Worm (Caenorhabditis elegans) whole organism, midembryonic: ENCODE results near the gene cct-1.
A peak's percentile ranks its signal among the peaks of the same experiment; 100 is the strongest.

ENCODE experiments used
- T22C8.4 ChIP-seq: fragments of 200-800 bp; sonication (Bioruptor generic); IDR thresholded peaks from 2 replicates; pipeline ENCODE4 v1.3.6; 2022; ENCODE audit warnings: missing genetic modification characterization, missing compliant biosample characterization
- cog-1 ChIP-seq: sonication (generic microtip); optimal IDR thresholded peaks from 2 replicates; lab custom pipeline; 2016; ENCODE audit warnings: missing genetic modification characterization, missing compliant biosample characterization
- flt-1 ChIP-seq: fragments of 200-800 bp; sonication (Bioruptor generic); IDR thresholded peaks from 2 replicates; pipeline ENCODE4 v1.3.6; 2022; ENCODE audit warnings: missing genetic modification characterization, missing compliant biosample characterization
- klf-2 ChIP-seq: fragments of 200-800 bp; sonication (Bioruptor generic); conservative IDR thresholded peaks from 2 replicates; pipeline ENCODE4 v1.3.6; 2022; ENCODE audit warnings: missing genetic modification reagents, missing genetic modification characterization, missing compliant biosample characterization
- med-1 ChIP-seq: sonication (generic microtip); optimal IDR thresholded peaks from 2 replicates; lab custom pipeline; 2017; ENCODE audit warnings: missing genetic modification characterization, mild to moderate bottlenecking, missing compliant biosample characterization, antibody characterized with exemption, missing genetic modification reagents; ENCODE audit not compliant: insufficient read depth
- ref-1 ChIP-seq: fragments of 200-800 bp; sonication (Bioruptor generic); conservative IDR thresholded peaks from 2 replicates; pipeline ENCODE4 v1.3.6; 2022; ENCODE audit warnings: missing genetic modification reagents, missing genetic modification characterization, missing compliant biosample characterization
- tab-1 ChIP-seq: fragments of 200-800 bp; sonication (Bioruptor generic); IDR thresholded peaks from 2 replicates; pipeline ENCODE4 v1.3.6; 2022; ENCODE audit warnings: missing genetic modification characterization, missing compliant biosample characterization
- ztf-23 ChIP-seq: fragments of 200-800 bp; sonication (Bioruptor generic); IDR thresholded peaks from 2 replicates; pipeline ENCODE4 v1.3.6; 2022; ENCODE audit warnings: missing genetic modification reagents, missing genetic modification characterization, missing compliant biosample characterization
- ztf-29 ChIP-seq: fragments of 200-800 bp; sonication (Bioruptor generic); IDR thresholded peaks from 2 replicates; pipeline ENCODE4 v1.3.6; 2022; ENCODE audit warnings: missing genetic modification reagents, missing genetic modification characterization, missing compliant biosample characterization

cct-1 gene

DNA sequence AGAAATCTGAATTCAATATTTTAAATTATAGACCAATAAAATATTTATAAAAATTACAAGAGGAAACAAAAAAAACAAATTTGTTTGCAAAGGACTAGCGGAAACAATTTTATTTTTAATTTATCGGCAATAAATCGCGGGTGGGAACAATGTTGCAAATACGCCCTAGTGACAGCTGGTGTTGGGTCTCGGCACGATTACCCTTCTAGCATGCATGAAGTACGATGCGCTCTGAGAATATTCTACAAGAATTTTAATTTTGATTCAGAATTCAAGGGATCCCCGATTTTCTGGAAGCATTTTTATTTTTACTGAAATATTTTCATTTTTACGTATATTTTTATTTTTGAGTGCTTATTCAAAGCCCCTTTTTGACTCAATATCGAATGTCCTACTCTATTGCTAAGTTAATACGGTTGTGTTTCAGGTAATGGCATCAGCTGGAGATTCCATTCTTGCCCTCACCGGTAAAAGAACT lies at the start of gene cct-1, which contains the start of gene mig-5:
cct-1 (plus strand) TSS at position 428 of the 478 bp plus-strand sequence.
mig-5 (minus strand) TSS at position 8 of the 478 bp plus-strand sequence.
- TF ChIP-seq ztf-23 (GFP tag; lab: Robert Waterston, UW) (no peak; the same call in 1 of the 2 replicates), ref-1 (GFP tag; lab: Robert Waterston, UW) (no peak), flt-1 (GFP tag; lab: Robert Waterston, UW) (peak; percentile 71), cog-1 (peak; percentile 84), med-1 (GFP tag; lab: Kevin White, UChicago) (no peak)

DNA sequence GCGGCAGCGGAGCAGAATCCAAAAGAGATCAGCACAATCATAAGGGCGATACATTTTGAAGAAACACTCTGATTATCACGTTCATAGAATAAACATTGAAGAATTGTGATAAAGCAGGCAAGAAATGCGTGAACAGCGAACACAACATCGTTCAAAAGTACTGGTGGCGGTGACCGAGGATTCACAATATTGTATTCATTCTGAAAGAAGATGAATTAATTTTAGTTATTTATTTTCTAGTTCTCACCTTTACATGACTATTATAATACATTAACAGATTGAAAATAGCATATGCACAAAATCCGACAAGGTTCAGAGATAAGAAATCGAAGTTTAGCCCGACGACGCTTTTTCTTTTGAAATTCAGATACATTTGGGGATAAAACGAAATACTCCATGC lies 49.3 kb upstream of the cct-1 start:
- TF ChIP-seq med-1 (GFP tag; lab: Kevin White, UChicago) = no peak
- TF ChIP-seq flt-1 (GFP tag; lab: Robert Waterston, UW) = no peak
- no peak for TF ChIP-seq ztf-29
- TF ChIP-seq ref-1 (GFP tag; lab: Robert Waterston, UW) = no peak
- TF ChIP-seq ztf-23 (GFP tag; lab: Robert Waterston, UW) = no peak
- TF ChIP-seq tab-1 = no peak
- no peak for TF ChIP-seq klf-2 (GFP tag; lab: Robert Waterston, UW)
- TF ChIP-seq cog-1 = no peak
- no peak for TF ChIP-seq T22C8.4 (GFP tag; lab: Robert Waterston, UW)

DNA sequence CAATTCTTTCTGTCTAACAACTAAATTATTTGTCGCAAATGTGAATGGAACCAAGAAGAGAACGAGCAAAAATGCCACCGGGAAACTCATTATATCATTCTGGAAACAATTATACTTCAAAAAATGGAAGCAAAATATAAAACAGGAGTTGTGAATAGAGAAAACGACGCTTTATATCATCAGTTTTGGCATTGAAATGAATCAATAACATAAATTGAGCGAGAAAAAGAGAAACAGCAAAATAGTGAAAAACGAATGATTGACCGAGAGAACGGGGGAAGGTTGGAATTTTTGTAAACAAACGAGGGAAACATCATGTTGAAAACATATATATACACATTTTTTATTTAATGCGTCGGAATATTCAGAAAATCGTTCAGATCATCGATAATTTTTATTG lies 48.4 kb upstream of the cct-1 start, which contains the start of gene ctns-1:
ctns-1 (minus strand) TSS at position 101 of the 400 bp plus-strand sequence.
- TF ChIP-seq cog-1 (no peak), T22C8.4 (GFP tag; lab: Robert Waterston, UW) (no peak), ref-1 (GFP tag; lab: Robert Waterston, UW) (no peak), klf-2 (GFP tag; lab: Robert Waterston, UW) (no peak), flt-1 (GFP tag; lab: Robert Waterston, UW) (no peak), tab-1 (no peak), ztf-23 (GFP tag; lab: Robert Waterston, UW) (no peak), ztf-29 (no peak), med-1 (GFP tag; lab: Kevin White, UChicago) (no peak)

DNA sequence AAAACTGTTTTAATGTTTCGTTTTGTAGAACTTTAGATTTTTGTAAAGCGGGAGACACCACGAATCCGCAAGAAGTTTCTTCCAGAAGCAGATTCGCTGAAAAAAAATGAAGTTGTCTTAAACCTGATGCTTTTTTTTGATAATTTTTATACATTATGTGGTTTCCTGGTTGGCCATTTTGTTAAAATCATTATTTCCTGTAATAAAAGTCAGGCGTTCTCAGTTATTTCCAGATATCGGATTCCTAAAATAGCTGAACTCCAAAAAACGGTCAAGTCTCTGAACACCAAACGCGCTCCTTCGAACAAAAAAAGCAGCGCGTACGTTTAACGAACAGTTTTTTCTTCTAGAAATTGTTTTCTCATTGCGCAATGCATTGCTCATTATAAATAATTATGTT lies 47.9 kb upstream of the cct-1 start:
- TF ChIP-seq ztf-23 (GFP tag; lab: Robert Waterston, UW) = 0 out of 2 replicates have a peak, but pooled peaks have one; percentile 32
- TF ChIP-seq cog-1 = peak; percentile 32
- no peak for TF ChIP-seq med-1 (GFP tag; lab: Kevin White, UChicago)

DNA sequence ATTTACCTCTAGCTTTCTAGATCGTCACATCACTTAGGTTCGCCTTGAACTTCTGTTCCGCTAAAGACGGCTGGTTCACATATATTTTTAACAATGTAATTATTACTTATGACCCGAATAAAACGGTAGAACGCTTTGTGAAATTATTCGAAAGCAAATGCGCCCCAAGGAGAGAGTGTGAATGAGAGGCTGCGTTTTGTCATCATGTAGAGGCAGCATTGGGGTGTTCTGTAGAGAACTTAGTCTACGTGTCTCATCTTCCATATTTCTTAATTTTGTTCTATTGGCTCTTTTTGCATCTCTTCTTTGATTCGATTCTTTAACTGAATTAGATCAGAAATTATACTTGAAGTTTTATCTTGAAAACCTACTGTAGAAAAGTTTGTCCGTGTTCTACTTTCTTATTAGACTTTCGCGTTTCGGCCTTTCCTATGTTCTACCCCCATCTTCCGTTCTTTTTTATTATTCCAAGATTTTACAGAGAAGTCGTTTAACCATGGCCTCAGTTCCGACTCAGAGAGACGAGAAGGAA lies 47.2 kb upstream of the cct-1 start, which contains the start of gene cdc-48.2:
cdc-48.2 (plus strand) TSS at position 482 of the 532 bp plus-strand sequence.
- TF ChIP-seq ztf-29 (no peak), ztf-23 (GFP tag; lab: Robert Waterston, UW) (no peak), klf-2 (GFP tag; lab: Robert Waterston, UW) (no peak), tab-1 (no peak), T22C8.4 (GFP tag; lab: Robert Waterston, UW) (no peak), cog-1 (no peak), med-1 (GFP tag; lab: Kevin White, UChicago) (no peak), flt-1 (GFP tag; lab: Robert Waterston, UW) (no peak), ref-1 (GFP tag; lab: Robert Waterston, UW) (no peak)

DNA sequence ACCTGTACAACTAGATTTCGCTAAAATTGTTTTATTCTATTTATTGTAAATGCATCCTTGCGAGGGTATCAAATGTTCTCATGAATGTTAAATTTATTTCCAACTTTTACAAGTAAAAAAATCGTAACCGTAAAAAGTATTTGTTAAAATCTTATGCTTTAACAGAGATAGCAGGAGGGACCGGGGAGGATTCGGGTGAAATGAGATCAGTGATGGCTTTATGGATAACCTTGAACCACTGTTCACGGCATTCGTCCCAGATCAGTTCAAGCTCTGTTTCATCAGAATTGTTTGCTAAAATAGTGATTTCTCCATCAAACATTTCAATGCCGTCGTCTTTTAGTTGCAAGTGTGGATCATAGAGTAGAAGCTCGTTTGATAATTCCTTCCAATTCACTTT lies 44.1 kb upstream of the cct-1 start:
- no peak for TF ChIP-seq flt-1 (GFP tag; lab: Robert Waterston, UW)
- no peak for TF ChIP-seq ztf-29
- no peak for TF ChIP-seq T22C8.4 (GFP tag; lab: Robert Waterston, UW)
- no peak for TF ChIP-seq klf-2 (GFP tag; lab: Robert Waterston, UW)
- no peak for TF ChIP-seq ref-1 (GFP tag; lab: Robert Waterston, UW)
- TF ChIP-seq tab-1 = no peak
- no peak for TF ChIP-seq ztf-23 (GFP tag; lab: Robert Waterston, UW)
- TF ChIP-seq med-1 (GFP tag; lab: Kevin White, UChicago) = no peak
- no peak for TF ChIP-seq cog-1

DNA sequence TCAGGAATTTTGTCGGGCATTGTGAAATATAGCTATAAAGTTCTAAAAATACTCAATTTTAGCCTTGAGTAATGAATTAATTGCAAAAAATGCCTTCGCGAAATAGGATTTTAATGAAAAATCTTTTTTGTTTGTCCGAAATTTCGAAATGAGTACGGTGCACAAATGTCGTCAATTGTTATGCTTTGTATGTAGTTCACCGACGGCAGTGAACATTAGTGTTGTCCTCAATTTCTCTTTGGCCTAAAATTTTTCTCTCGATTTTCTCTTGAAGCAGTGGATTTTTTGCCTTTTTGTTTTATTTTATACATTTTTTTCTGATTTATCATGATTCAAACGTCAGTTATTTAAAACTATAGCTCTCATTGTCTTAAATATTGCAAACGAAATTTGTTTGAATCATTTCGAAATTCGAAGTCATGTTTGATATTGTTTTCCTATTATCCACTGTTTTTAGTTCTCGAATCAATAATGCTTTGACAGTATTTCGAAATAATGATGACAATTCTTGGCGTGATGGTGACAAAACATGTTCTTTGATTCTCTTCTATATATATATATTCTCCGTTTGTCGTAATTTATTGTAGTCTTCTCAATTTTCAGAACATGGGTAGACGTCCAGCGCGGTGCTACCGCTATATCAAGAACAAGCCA lies 41.8 kb upstream of the cct-1 start, which contains the start of the genes ints-11 and rpl-10:
ints-11 (minus strand) TSS at position 201 of the 654 bp plus-strand sequence.
rpl-10 (plus strand) TSS at position 604 of the 654 bp plus-strand sequence.
- TF ChIP-seq tab-1 (no peak), cog-1 (no peak), T22C8.4 (GFP tag; lab: Robert Waterston, UW) (no peak), flt-1 (GFP tag; lab: Robert Waterston, UW) (no peak), ztf-23 (GFP tag; lab: Robert Waterston, UW) (no peak), klf-2 (GFP tag; lab: Robert Waterston, UW) (no peak), ref-1 (GFP tag; lab: Robert Waterston, UW) (no peak), med-1 (GFP tag; lab: Kevin White, UChicago) (no peak), ztf-29 (no peak)

DNA sequence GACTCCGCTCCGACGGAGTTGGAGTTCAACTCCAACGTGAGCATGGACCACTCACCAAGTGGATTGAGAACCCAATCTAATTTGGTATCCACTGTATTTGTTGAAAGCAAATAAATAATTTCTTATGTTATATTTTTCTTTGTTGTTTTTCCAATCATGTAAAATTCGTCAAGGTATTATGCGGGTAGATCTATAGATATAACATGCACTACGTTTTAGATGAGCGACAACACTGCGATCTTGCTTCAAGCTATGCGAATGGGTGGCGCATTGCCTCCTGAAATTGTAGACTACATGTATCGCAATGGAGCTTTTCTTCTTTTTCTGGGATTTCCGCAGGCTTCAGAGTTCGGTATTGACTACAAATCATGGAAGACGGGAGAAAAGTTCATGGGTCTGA lies 40.7 kb upstream of the cct-1 start, which contains the start of gene F10B5.2:
F10B5.2 (plus strand) TSS at position 220 of the 400 bp plus-strand sequence.
- no peak for TF ChIP-seq ztf-29
- no peak for TF ChIP-seq flt-1 (GFP tag; lab: Robert Waterston, UW)
- no peak for TF ChIP-seq ztf-23 (GFP tag; lab: Robert Waterston, UW)
- no peak for TF ChIP-seq tab-1
- TF ChIP-seq med-1 (GFP tag; lab: Kevin White, UChicago) = no peak
- no peak for TF ChIP-seq ref-1 (GFP tag; lab: Robert Waterston, UW)
- no peak for TF ChIP-seq klf-2 (GFP tag; lab: Robert Waterston, UW)
- TF ChIP-seq T22C8.4 (GFP tag; lab: Robert Waterston, UW) = no peak
- TF ChIP-seq cog-1 = no peak

DNA sequence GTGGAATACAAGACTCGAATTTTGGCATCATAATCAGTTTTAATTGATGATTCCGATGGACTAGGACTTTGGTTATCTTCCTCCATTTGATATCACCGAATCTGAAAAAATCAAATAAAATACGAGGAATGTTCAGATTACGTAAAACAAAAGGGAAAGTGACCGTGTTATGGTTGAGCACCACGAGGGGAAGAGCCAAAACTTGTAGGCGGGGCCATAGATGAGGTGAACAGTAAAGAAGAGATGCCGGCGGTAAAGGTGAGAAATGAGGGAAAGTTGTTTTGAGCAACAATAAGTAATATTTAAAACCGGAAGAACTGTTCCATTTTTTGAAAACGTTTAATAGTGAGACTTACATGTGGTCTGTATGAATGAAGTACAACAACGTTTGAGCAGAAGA lies 35.3 kb upstream of the cct-1 start, which contains the start of gene F10B5.3:
F10B5.3 (minus strand) TSS at position 101 of the 400 bp plus-strand sequence.
- TF ChIP-seq ztf-23 (GFP tag; lab: Robert Waterston, UW) = no peak
- TF ChIP-seq klf-2 (GFP tag; lab: Robert Waterston, UW) = no peak
- TF ChIP-seq flt-1 (GFP tag; lab: Robert Waterston, UW) = no peak
- TF ChIP-seq med-1 (GFP tag; lab: Kevin White, UChicago) = no peak
- no peak for TF ChIP-seq ref-1 (GFP tag; lab: Robert Waterston, UW)
- TF ChIP-seq cog-1 = no peak
- no peak for TF ChIP-seq tab-1
- TF ChIP-seq ztf-29 = no peak
- no peak for TF ChIP-seq T22C8.4 (GFP tag; lab: Robert Waterston, UW)
